Fruit fly (Drosophila melanogaster) Kc167 (cell line): ENCODE data around the gene ppk23.

Experiments
- Myc ChIP-seq: fragments of >200 bp; optimal IDR thresholded peaks from 2 replicates; lab custom pipeline; 2017; ENCODE audit warnings: missing external identifiers
- Sin3A ChIP-seq: fragments of >200 bp; optimal IDR thresholded peaks from 2 replicates; lab custom pipeline; 2018; ENCODE audit warnings: missing external identifiers
- h ChIP-seq: fragments of >200 bp; optimal IDR thresholded peaks from 3 replicates; lab custom pipeline; 2018; ENCODE audit warnings: missing external identifiers
- psq ChIP-seq: fragments of >200 bp; optimal IDR thresholded peaks from 2 replicates; lab custom pipeline; 2017; ENCODE audit warnings: missing external identifiers
- ttk ChIP-seq: sonication (Bioruptor generic); optimal IDR thresholded peaks from 2 replicates; lab custom pipeline; 2017; ENCODE audit warnings: missing external identifiers

DNA sequence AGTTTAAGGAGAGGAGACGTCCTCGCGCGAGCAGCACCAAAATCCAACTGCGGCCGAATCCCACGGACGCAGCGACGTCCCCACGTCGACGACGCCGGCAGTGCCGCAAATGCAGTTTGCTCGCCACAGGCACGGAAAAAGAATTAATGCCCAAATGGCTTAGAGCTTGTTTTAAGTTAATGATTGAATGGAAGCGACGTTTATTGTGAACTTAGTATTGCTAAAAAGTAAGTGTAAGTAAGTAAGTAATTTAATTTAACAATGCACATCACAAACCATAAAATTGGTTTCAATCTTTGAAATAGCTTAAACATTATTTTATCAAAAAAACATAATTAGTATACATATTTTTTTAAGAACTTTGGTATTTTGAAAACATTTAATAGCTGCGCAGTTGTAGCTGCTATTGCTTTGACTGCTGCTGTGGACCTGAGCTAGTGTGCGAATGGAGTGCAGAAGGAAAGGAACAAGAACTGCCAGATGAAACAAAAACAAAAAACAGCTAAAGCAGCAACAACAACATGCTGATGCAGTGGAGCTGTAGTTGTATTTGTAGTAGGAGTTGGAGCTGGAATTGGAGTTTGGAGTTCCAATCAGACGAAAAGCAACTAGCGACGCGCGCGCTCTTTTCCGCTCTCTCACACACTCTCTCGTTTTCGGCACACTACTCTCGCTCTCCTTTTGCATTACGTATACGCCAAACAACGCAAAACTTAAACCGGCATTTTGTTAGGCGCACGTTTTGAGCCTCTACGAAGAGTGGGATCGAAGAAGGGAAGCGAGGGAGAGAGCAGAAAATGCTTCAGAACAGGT, 7.7 kb downstream of the ppk23 start, which contains the start of gene CG43658:
- TF ChIP-seq psq (lab: Kevin White, UChicago) = no peak
- no peak for TF ChIP-seq Myc (lab: Kevin White, UChicago)
- TF ChIP-seq ttk = no peak
- no peak for TF ChIP-seq h (lab: Kevin White, UChicago)
- no peak for TF ChIP-seq Sin3A
